Worm (Caenorhabditis elegans) whole organism, L4 larva: ENCODE measurements around the gene atp-2.
A peak's percentile ranks its signal among the peaks of the same experiment; 100 is the strongest.

Source experiments
- F37D6.2 ChIP-seq: sonication (generic microtip); optimal IDR thresholded peaks from 2 replicates; lab custom pipeline; 2016; ENCODE audit warnings: mild to moderate bottlenecking, missing genetic modification characterization, missing compliant biosample characterization
- F49E8.2 ChIP-seq: sonication (generic microtip); optimal IDR thresholded peaks from 2 replicates; lab custom pipeline; 2016; ENCODE audit warnings: missing compliant biosample characterization, mild to moderate bottlenecking, missing genetic modification characterization, borderline replicate concordance
- T20F7.1 ChIP-seq: fragments of 200-800 bp; sonication (Bioruptor generic); optimal IDR thresholded peaks from 2 replicates; lab custom pipeline; 2018; ENCODE audit warnings: mild to moderate bottlenecking, missing genetic modification characterization, missing compliant biosample characterization
- T26A8.4 ChIP-seq: fragments of 200-800 bp; sonication (Bioruptor generic); IDR thresholded peaks from 2 replicates; pipeline ENCODE4 v1.3.6; 2022; ENCODE audit warnings: missing genetic modification characterization, missing compliant biosample characterization
- Y75B8A.6 ChIP-seq: fragments of 200-800 bp; sonication (Bioruptor generic); IDR thresholded peaks from 2 replicates; pipeline ENCODE4 v1.3.6; 2022; ENCODE audit warnings: missing genetic modification reagents, missing genetic modification characterization, missing compliant biosample characterization
- ZK337.2 ChIP-seq: fragments of 200-800 bp; sonication (Bioruptor generic); IDR thresholded peaks from 2 replicates; pipeline ENCODE4 v1.3.6; 2022; ENCODE audit warnings: missing genetic modification reagents, missing genetic modification characterization, missing compliant biosample characterization
- aha-1 ChIP-seq: fragments of 150-350 bp; peaks from one replicate; lab custom pipeline; 2014; ENCODE audit warnings: missing biosample characterization, missing genetic modification characterization
- aly-2 ChIP-seq: sonication (generic microtip); optimal IDR thresholded peaks from 2 replicates; lab custom pipeline; 2018; ENCODE audit warnings: missing biosample characterization, missing genetic modification characterization
- ama-1 ChIP-seq: fragments of 150-350 bp; optimal IDR thresholded peaks from 2 replicates; lab custom pipeline; 2014; ENCODE audit warnings: inconsistent platforms, mixed read lengths
- arid-1 ChIP-seq: fragments of 200-800 bp; sonication (Bioruptor generic); conservative IDR thresholded peaks from 2 replicates; pipeline ENCODE4 v1.3.6; 2022; ENCODE audit warnings: missing genetic modification reagents, missing genetic modification characterization, missing compliant biosample characterization
- ceh-32 ChIP-seq: sonication (generic microtip); optimal IDR thresholded peaks from 2 replicates; lab custom pipeline; 2016; ENCODE audit warnings: mild to moderate bottlenecking, missing genetic modification characterization, missing compliant biosample characterization; ENCODE audit not compliant: poor library complexity
- ceh-82 ChIP-seq: sonication (generic microtip); optimal IDR thresholded peaks from 2 replicates; lab custom pipeline; 2017; ENCODE audit warnings: missing biosample characterization, missing genetic modification characterization
- ctbp-1 ChIP-seq: fragments of 200-800 bp; sonication (Bioruptor generic); IDR thresholded peaks from 2 replicates; pipeline ENCODE4 v1.3.6; 2022; ENCODE audit warnings: missing genetic modification reagents, missing genetic modification characterization, missing compliant biosample characterization
- daf-12 ChIP-seq: fragments of 150-350 bp; optimal IDR thresholded peaks from 2 replicates; lab custom pipeline; 2014; ENCODE audit warnings: missing biosample characterization, missing genetic modification reagents, missing genetic modification characterization
- dmd-6 ChIP-seq: fragments of 200-800 bp; sonication (Bioruptor generic); IDR thresholded peaks from 2 replicates; pipeline ENCODE4 v1.3.6; 2022; ENCODE audit warnings: missing genetic modification reagents, missing genetic modification characterization, missing compliant biosample characterization
- gei-8 ChIP-seq: fragments of 200-800 bp; sonication (Bioruptor generic); optimal IDR thresholded peaks from 2 replicates; lab custom pipeline; 2018; ENCODE audit warnings: mild to moderate bottlenecking, missing genetic modification characterization, missing compliant biosample characterization
- hlh-11 ChIP-seq: fragments of 200-800 bp; sonication (Bioruptor generic); optimal IDR thresholded peaks from 2 replicates; lab custom pipeline; 2018; ENCODE audit warnings: mild to moderate bottlenecking, missing genetic modification characterization, missing compliant biosample characterization
- lim-7 ChIP-seq: fragments of 200-800 bp; sonication (Bioruptor generic); IDR thresholded peaks from 2 replicates; pipeline ENCODE4 v1.3.6; 2022; ENCODE audit warnings: missing genetic modification characterization, missing compliant biosample characterization
- lin-38 ChIP-seq: fragments of 200-800 bp; sonication (Bioruptor generic); IDR thresholded peaks from 2 replicates; pipeline ENCODE4 v1.3.6; 2022; ENCODE audit warnings: missing genetic modification reagents, missing genetic modification characterization, missing compliant biosample characterization
- mdl-1 ChIP-seq, 2 experiments: fragments of 150-350 bp in 1 of 2; sonication (generic microtip) in 1 of 2; optimal IDR thresholded peaks; 2 replicates each; lab custom pipeline; 2014 to 2017; ENCODE audit warnings: missing biosample characterization in 2 of 2, missing genetic modification characterization in 2 of 2
- mep-1 ChIP-seq: fragments of 150-350 bp; sonication (generic microtip); optimal IDR thresholded peaks from 3 replicates; lab custom pipeline; 2014; ENCODE audit warnings: missing biosample characterization, missing genetic modification characterization
- mxl-2 ChIP-seq: fragments of 200-800 bp; sonication (Bioruptor generic); conservative IDR thresholded peaks from 2 replicates; pipeline ENCODE4 v1.3.6; 2022; ENCODE audit warnings: missing genetic modification reagents, missing genetic modification characterization, missing compliant biosample characterization
- nhr-102 ChIP-seq: sonication (generic microtip); optimal IDR thresholded peaks from 2 replicates; lab custom pipeline; 2016; ENCODE audit warnings: mild to moderate bottlenecking, missing genetic modification characterization, moderate library complexity, missing compliant biosample characterization
- nhr-111 ChIP-seq: fragments of 200-800 bp; sonication (Bioruptor generic); optimal IDR thresholded peaks from 2 replicates; lab custom pipeline; 2018; ENCODE audit warnings: mild to moderate bottlenecking, missing genetic modification characterization, missing compliant biosample characterization
- nhr-237 ChIP-seq: sonication (generic microtip); optimal IDR thresholded peaks from 2 replicates; lab custom pipeline; 2017; ENCODE audit warnings: missing biosample characterization, missing genetic modification characterization
- nhr-42 ChIP-seq: fragments of 200-800 bp; sonication (Bioruptor generic); IDR thresholded peaks from 2 replicates; pipeline ENCODE4 v1.3.6; 2022; ENCODE audit warnings: missing genetic modification characterization, missing compliant biosample characterization
- rbr-2 ChIP-seq: sonication (generic microtip); optimal IDR thresholded peaks from 2 replicates; lab custom pipeline; 2016; ENCODE audit warnings: missing genotype, missing genetic modification characterization, missing compliant biosample characterization
- sdz-12 ChIP-seq: fragments of 200-800 bp; sonication (Bioruptor generic); optimal IDR thresholded peaks from 2 replicates; lab custom pipeline; 2018; ENCODE audit warnings: mild to moderate bottlenecking, missing genetic modification characterization, missing compliant biosample characterization
- snpc-1.2 ChIP-seq: fragments of 200-800 bp; sonication (Bioruptor generic); IDR thresholded peaks from 2 replicates; pipeline ENCODE4 v1.3.6; 2022; ENCODE audit warnings: missing genetic modification reagents, missing genetic modification characterization, missing compliant biosample characterization
- snpc-4 ChIP-seq: fragments of 150-350 bp; optimal IDR thresholded peaks from 2 replicates; lab custom pipeline; 2014; ENCODE audit warnings: missing biosample characterization, missing genetic modification characterization
- spr-3 ChIP-seq: fragments of 200-800 bp; sonication (Bioruptor generic); optimal IDR thresholded peaks from 2 replicates; lab custom pipeline; 2018; ENCODE audit warnings: mild to moderate bottlenecking, missing genetic modification characterization, missing compliant biosample characterization
- tra-1 ChIP-seq: fragments of 200-800 bp; sonication (Bioruptor generic); IDR thresholded peaks from 2 replicates; pipeline ENCODE4 v1.3.6; 2022; ENCODE audit warnings: missing genetic modification reagents, missing genetic modification characterization, missing compliant biosample characterization
- unc-39 ChIP-seq: sonication (generic microtip); optimal IDR thresholded peaks from 2 replicates; lab custom pipeline; 2017; ENCODE audit warnings: missing biosample characterization, missing genetic modification characterization
- unc-62 ChIP-seq, 3 experiments: fragments of 150-350 bp in 1 of 3; sonication (generic microtip); optimal IDR thresholded peaks in 2 of 3; peaks in 1 of 3; 1 replicate in 1 of 3; 2 replicates in 2 of 3; lab custom pipeline; 2014 to 2017; ENCODE audit warnings: missing biosample characterization in 3 of 3, missing genetic modification characterization in 3 of 3, missing genetic modification reagents in 3 of 3, missing genotype in 1 of 3
- zag-1 ChIP-seq: fragments of 150-350 bp; optimal IDR thresholded peaks from 2 replicates; lab custom pipeline; 2014; ENCODE audit warnings: missing biosample characterization, missing genetic modification characterization
- zfp-2 ChIP-seq: sonication (generic microtip); optimal IDR thresholded peaks from 2 replicates; lab custom pipeline; 2016; ENCODE audit warnings: mild to moderate bottlenecking, missing genetic modification characterization, missing compliant biosample characterization
- zfp-3 ChIP-seq: fragments of 200-800 bp; sonication (Bioruptor generic); conservative IDR thresholded peaks from 2 replicates; pipeline ENCODE4 v1.3.6; 2022; ENCODE audit warnings: missing genetic modification reagents, missing genetic modification characterization, missing compliant biosample characterization
- zip-2 ChIP-seq: fragments of 150-350 bp; optimal IDR thresholded peaks from 2 replicates; lab custom pipeline; 2014; ENCODE audit warnings: missing biosample characterization, missing genetic modification characterization

The atp-2 gene

DNA sequence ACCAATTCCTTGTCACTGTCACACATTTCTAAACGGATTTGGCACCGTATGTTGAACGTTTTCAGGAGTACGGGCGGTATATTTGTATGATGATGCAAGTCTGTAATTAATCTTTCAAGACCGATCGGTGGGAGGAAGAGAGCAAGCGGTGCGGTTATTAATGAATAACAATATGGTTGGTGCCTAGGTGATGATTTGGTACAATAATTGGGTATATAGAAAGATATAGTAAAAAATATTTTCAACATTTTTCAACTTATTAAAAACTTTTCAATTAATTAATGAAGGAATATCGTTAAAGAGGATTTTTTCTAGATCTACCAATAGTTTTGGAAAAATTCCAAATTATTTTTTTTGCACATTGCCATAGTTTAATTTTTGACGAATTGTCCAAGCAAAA, 16.3 kb downstream of the atp-2 start, which contains the start of gene cnd-1:
Gene cnd-1, minus strand, starts transcription at position 101 of the 400 bp plus-strand sequence.
- TF ChIP-seq unc-39 (tag; lab: Kevin White, UChicago) (no peak), unc-62 (GFP tag; optimal IDR thresholded peaks at IDR 0.05 in 1 of 2; lab: Kevin White, UChicago) (peak in 1 of 2 experiments; percentile 58), unc-62 (tag; optimal IDR thresholded peaks at IDR 0.05; lab: Kevin White, UChicago) (no peak), spr-3 (GFP tag; lab: Kevin White, UChicago) (no peak)

ce11 chrIII:5245067-5245466, 16.9 kb downstream of the atp-2 start:
- no peak for TF ChIP-seq ZK337.2 (GFP tag; lab: Robert Waterston, UW)
- TF ChIP-seq snpc-1.2 (GFP tag; lab: Robert Waterston, UW), result no peak
- TF ChIP-seq ceh-82 (tag; lab: Kevin White, UChicago), result no peak
- TF ChIP-seq nhr-42 (GFP tag; lab: Robert Waterston, UW), result no peak
- no peak for TF ChIP-seq tra-1 (GFP tag; lab: Robert Waterston, UW)
- no peak for TF ChIP-seq arid-1
- TF ChIP-seq zip-2 (tag; lab: Kevin White, UChicago), result no peak
- TF ChIP-seq daf-12, result no peak
- TF ChIP-seq Y75B8A.6 (GFP tag; lab: Robert Waterston, UW), result no peak
- TF ChIP-seq snpc-4, result no peak
- no peak for TF ChIP-seq rbr-2 (tag; lab: Kevin White, UChicago)

ce11 chrIII:5248706-5249105, 20.5 kb downstream of the atp-2 start:
- TF ChIP-seq unc-62 (GFP tag; optimal IDR thresholded peaks at IDR 0.05 in 1 of 2; lab: Kevin White, UChicago) (peak in 1 of 2 experiments; percentile 8), unc-62 (tag; optimal IDR thresholded peaks at IDR 0.05; lab: Kevin White, UChicago) (no peak), nhr-237 (tag; lab: Kevin White, UChicago) (no peak), mxl-2 (GFP tag; lab: Robert Waterston, UW) (no peak)

DNA sequence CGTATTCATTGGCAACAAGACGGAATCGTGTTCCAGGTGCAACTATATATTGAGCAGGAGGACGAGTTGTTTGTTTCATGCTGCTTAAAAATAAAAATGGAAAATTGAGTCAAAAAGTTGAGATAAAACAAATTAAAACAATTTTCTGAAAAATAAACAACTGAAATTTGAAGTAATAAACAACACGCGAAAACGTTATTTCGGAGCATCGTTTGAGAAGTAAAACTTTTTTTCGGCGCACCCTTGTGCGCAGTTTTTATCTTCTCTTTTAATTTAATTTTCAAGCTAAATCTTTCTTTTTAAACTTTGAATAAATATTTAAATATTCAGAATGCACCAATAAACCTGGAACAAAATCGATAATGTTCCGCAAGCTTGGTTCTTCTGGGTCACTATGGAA, 25.9 kb downstream of the atp-2 start, which contains the start of the genes sumv-1 and gop-1:
Gene sumv-1, minus strand, starts transcription at position 80 of the 400 bp plus-strand sequence.
Gene gop-1, plus strand, starts transcription at position 331 of the 400 bp plus-strand sequence.
- TF ChIP-seq T20F7.1 (GFP tag; lab: Kevin White, UChicago) (peak; percentile 88), sdz-12 (no peak), ctbp-1 (no peak)

DNA sequence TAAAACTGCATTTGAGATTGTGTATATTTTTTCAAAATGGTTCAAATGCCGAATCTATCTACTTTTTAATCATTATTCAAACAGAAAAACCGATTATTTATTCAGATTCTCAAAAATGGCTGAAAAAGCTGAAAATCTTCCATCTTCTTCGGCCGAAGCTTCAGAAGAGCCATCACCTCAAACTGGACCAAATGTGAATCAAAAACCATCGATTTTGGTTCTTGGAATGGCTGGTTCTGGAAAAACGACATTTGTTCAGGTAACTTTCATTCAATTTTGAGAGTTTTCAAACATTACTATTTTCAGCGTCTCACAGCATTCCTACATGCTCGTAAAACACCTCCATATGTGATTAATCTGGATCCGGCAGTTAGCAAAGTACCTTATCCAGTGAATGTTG, 30.7 kb downstream of the atp-2 start, which contains the start of gene gop-2:
Gene gop-2, plus strand, starts transcription at position 106 of the 400 bp plus-strand sequence.
- TF ChIP-seq hlh-11 (tag; lab: Kevin White, UChicago) (no peak), Y75B8A.6 (GFP tag; lab: Robert Waterston, UW) (no peak), zag-1 (no peak), F37D6.2 (tag; lab: Kevin White, UChicago) (no peak), ama-1 (peak; percentile 24), aha-1 (no peak), unc-62 (GFP tag; optimal IDR thresholded peaks at IDR 0.05 in 1 of 2; lab: Kevin White, UChicago) (peak in 1 of 2 experiments; percentile 92), unc-62 (tag; optimal IDR thresholded peaks at IDR 0.05; lab: Kevin White, UChicago) (no peak), ceh-32 (tag; lab: Kevin White, UChicago) (no peak), zfp-3 (GFP tag; lab: Robert Waterston, UW) (no peak)

DNA sequence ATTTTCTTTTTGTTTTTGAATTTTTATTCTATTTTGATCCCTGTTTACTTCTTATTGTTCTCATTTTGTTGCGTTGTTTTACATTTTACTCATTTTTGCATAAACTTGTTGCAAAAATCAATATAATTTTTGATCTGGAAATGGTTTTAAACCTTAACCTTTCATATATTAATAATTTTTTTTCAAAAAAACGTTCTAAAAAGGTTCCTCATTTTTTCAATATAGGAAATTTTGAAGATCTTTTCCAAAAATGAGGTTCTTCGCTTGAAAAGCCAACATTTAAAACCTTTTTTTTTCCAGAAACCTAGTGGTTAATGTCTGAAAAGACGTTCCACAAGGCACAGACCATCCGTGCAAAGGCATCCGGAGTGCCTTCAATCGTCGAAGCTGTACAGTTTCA, 32.2 kb downstream of the atp-2 start, which contains the start of gene gop-3:
Gene gop-3, plus strand, starts transcription at position 301 of the 400 bp plus-strand sequence.
- no peak for TF ChIP-seq T26A8.4 (GFP tag; lab: Robert Waterston, UW)

- no peak for TF ChIP-seq mep-1
- TF ChIP-seq nhr-42 (GFP tag; lab: Robert Waterston, UW), result no peak
- TF ChIP-seq ceh-32 (tag; lab: Kevin White, UChicago), result no peak
- no peak for TF ChIP-seq dmd-6
- no peak for TF ChIP-seq gei-8 (GFP tag; lab: Kevin White, UChicago)
- TF ChIP-seq nhr-102 (tag; lab: Kevin White, UChicago), result no peak
- no peak for TF ChIP-seq lim-7
- no peak for TF ChIP-seq hlh-11 (tag; lab: Kevin White, UChicago)
- TF ChIP-seq mdl-1 (tag; optimal IDR thresholded peaks at IDR 0.05; lab: Kevin White, UChicago), result no peak
- TF ChIP-seq zfp-2 (tag; lab: Kevin White, UChicago), result no peak
- no peak for TF ChIP-seq aly-2 (tag; lab: Kevin White, UChicago)
- TF ChIP-seq zip-2 (tag; lab: Kevin White, UChicago), result no peak
- no peak for TF ChIP-seq lin-38
- TF ChIP-seq nhr-111 (GFP tag; lab: Kevin White, UChicago), result no peak
- no peak for TF ChIP-seq F49E8.2
Measured at ce11 chrIII:5263299-5263993, 35.2 kb downstream of the atp-2 start, which contains the start of the genes C34E10.9 and hap-1. TSS of gene C34E10.9 (minus strand) at chrIII:5263399. TSS of gene hap-1 (plus strand) at chrIII:5263943.
